Fruit fly (Drosophila melanogaster): Measurements from ENCODE around the gene Ubr1.

The Ubr1 gene

DNA sequence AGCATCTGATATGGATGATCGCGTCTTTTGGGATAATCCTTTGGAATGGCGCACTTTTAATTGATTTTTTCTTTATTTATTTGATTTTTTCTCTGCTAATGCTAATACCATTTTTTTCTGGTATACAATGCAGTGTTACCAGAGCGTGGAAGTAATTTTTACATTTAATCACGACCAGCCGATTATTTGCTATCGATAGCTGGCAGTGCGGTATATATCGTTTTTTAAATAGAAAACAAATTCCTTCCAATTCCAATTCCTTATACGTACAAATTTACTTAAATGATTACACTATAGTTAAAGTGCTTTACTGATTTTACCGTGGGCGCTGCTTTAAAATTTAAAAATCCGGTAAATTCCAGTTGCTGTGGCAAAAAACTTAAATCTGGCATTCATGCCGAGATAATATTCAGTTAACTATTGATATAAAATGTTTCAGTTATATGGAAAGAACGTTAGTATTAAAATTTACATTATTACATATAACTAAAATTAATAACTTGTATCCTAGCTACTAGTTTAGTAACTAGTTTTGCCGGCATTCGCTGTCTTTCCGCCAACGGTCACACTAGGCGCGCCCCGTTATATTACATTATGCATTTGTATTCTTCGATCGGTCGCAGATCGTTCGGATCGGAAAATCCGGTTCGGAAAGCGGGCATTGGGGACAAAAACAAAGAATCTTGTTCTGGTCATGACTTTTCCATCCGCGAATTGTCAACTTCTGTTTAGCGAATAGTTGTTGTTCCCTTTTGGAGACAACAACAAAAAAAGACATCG, 25.6 kb downstream of the Ubr1 start, which contains the start of the genes CG13001 and RhoGAP15B (continued):
- TF ChIP-seq CkIIα-i1 (GFP tag; IDR thresholded peaks at IDR 0.05): no peak
- no peak for TF ChIP-seq CG7357 (GFP tag; IDR thresholded peaks at IDR 0.05)
- no peak for TF ChIP-seq lilli (GFP tag; optimal IDR thresholded peaks at IDR 0.05)
- no peak for TF ChIP-seq insv (GFP tag; optimal IDR thresholded peaks at IDR 0.05)
- no peak for TF ChIP-seq MBD-R2 (GFP tag; IDR thresholded peaks at IDR 0.05)
- no peak for TF ChIP-seq CG18011 (GFP tag; optimal IDR thresholded peaks at IDR 0.05)
- no peak for TF ChIP-seq CTCF (GFP tag; optimal IDR thresholded peaks at IDR 0.05)
- no peak for TF ChIP-seq lmd (GFP tag; IDR thresholded peaks at IDR 0.05)
- TF ChIP-seq gsb (GFP tag; IDR thresholded peaks at IDR 0.05): no peak
- TF ChIP-seq CG6272 (GFP tag; IDR thresholded peaks at IDR 0.05): no peak
- TF ChIP-seq vfl (GFP tag; optimal IDR thresholded peaks at IDR 0.05): no peak
- TF ChIP-seq gro (GFP tag; optimal IDR thresholded peaks at IDR 0.05): no peak
- TF ChIP-seq Xbp1 (GFP tag; optimal IDR thresholded peaks at IDR 0.05): no peak
- no peak for TF ChIP-seq zen (tag; optimal IDR thresholded peaks at IDR 0.05)
- TF ChIP-seq Fer3 (tag; optimal IDR thresholded peaks at IDR 0.05): no peak
- no peak for TF ChIP-seq CG11085 (GFP tag; IDR thresholded peaks at IDR 0.05)
- TF ChIP-seq Sox100B (GFP tag; optimal IDR thresholded peaks at IDR 0.05): no peak
- TF ChIP-seq grau (tag; optimal IDR thresholded peaks at IDR 0.05): no peak
- TF ChIP-seq nerfin-1 (tag; optimal IDR thresholded peaks at IDR 0.05): no peak
- TF ChIP-seq Side (GFP tag; optimal IDR thresholded peaks at IDR 0.05): no peak
- no peak for TF ChIP-seq CG13894 (tag; optimal IDR thresholded peaks at IDR 0.05)
- no peak for TF ChIP-seq Camta (GFP tag; optimal IDR thresholded peaks at IDR 0.05)
- no peak for TF ChIP-seq lola (GFP tag; optimal IDR thresholded peaks at IDR 0.05)
- no peak for TF ChIP-seq crol (GFP tag; IDR thresholded peaks at IDR 0.05)
- TF ChIP-seq org-1 (GFP tag; optimal IDR thresholded peaks at IDR 0.05): no peak
- TF ChIP-seq CG12744 (GFP tag; optimal IDR thresholded peaks at IDR 0.05): no peak
- no peak for TF ChIP-seq esg (GFP tag; conservative IDR thresholded peaks at IDR 0.05)
- TF ChIP-seq CG17829 (tag; optimal IDR thresholded peaks at IDR 0.05): no peak
- no peak for TF ChIP-seq CG10543 (GFP tag; optimal IDR thresholded peaks at IDR 0.05)
- TF ChIP-seq ftz-f1 (GFP tag; optimal IDR thresholded peaks at IDR 0.05): no peak
- TF ChIP-seq CG7271 (tag; optimal IDR thresholded peaks at IDR 0.05): no peak
- no peak for TF ChIP-seq toy (GFP tag; IDR thresholded peaks at IDR 0.05)
- TF ChIP-seq CG15011 (GFP tag; optimal IDR thresholded peaks at IDR 0.05): no peak
- peak; percentile 86 for TF ChIP-seq Opbp (GFP tag; IDR thresholded peaks at IDR 0.05; ENCODE audit: partially characterized antibody)
- TF ChIP-seq tx (GFP tag; optimal IDR thresholded peaks at IDR 0.05): no peak
- no peak for TF ChIP-seq CG11247 (GFP tag; IDR thresholded peaks at IDR 0.05)
- TF ChIP-seq luna (GFP tag; optimal IDR thresholded peaks at IDR 0.05): no peak
- TF ChIP-seq CG11696 (GFP tag; IDR thresholded peaks at IDR 0.05): no peak
- no peak for TF ChIP-seq Optix (GFP tag; IDR thresholded peaks at IDR 0.05)
- TF ChIP-seq ssp (GFP tag; IDR thresholded peaks at IDR 0.05): no peak
- no peak for TF ChIP-seq crc (GFP tag; optimal IDR thresholded peaks at IDR 0.05)
- no peak for TF ChIP-seq nau (GFP tag; optimal IDR thresholded peaks at IDR 0.05)
- TF ChIP-seq Deaf1 (tag; optimal IDR thresholded peaks at IDR 0.05): peak; percentile 17
- TF ChIP-seq CG9437 (GFP tag; optimal IDR thresholded peaks at IDR 0.05): no peak
- TF ChIP-seq danr (GFP tag; IDR thresholded peaks at IDR 0.05): no peak
- TF ChIP-seq pan (optimal IDR thresholded peaks at IDR 0.05): no peak
- no peak for TF ChIP-seq pan (GFP tag; optimal IDR thresholded peaks at IDR 0.05 in 1 of 2, IDR thresholded peaks at IDR 0.05 in 1 of 2)
- no peak for TF ChIP-seq CG1602 (GFP tag; optimal IDR thresholded peaks at IDR 0.05)
- TF ChIP-seq zen2 (GFP tag; IDR thresholded peaks at IDR 0.05; ENCODE audit: partially characterized antibody): no peak
- TF ChIP-seq cad (GFP tag; optimal IDR thresholded peaks at IDR 0.05): no peak
- TF ChIP-seq CG10462 (GFP tag; optimal IDR thresholded peaks at IDR 0.05): no peak
- peak; percentile 62 for TF ChIP-seq CG9797 (GFP tag; optimal IDR thresholded peaks at IDR 0.05)

All from whole organism, embryonic.